Fruit fly (Drosophila melanogaster) whole organism, embryonic: ENCODE data around the gene CG18577.

Source experiments
- Asciz ChIP-seq: fragments of 200-800 bp; sonication (Bioruptor generic); optimal IDR thresholded peaks from 2 replicates; lab custom pipeline; 2017; ENCODE audit warnings: missing biosample characterization, mild to moderate bottlenecking, missing genetic modification characterization, missing genetic modification reagents
- CG10654 ChIP-seq: fragments of 200-800 bp; sonication (Bioruptor generic); optimal IDR thresholded peaks from 2 replicates; lab custom pipeline; 2016; ENCODE audit warnings: missing biosample characterization, missing genetic modification characterization
- CG11456 ChIP-seq: fragments of 200-800 bp; sonication (Bioruptor generic); IDR thresholded peaks from 3 replicates; pipeline ENCODE4 v1.3.6; 2022; ENCODE audit warnings: missing biosample characterization, missing genetic modification characterization
- CG12391 ChIP-seq: fragments of 200-800 bp; sonication (Bioruptor generic); optimal IDR thresholded peaks from 3 replicates; lab custom pipeline; 2018; ENCODE audit warnings: missing biosample characterization, mild to moderate bottlenecking, missing genetic modification characterization, moderate library complexity
- CG15479 ChIP-seq: fragments of 200-800 bp; sonication (Bioruptor generic); optimal IDR thresholded peaks from 3 replicates; lab custom pipeline; 2019; ENCODE audit warnings: missing biosample characterization, mild to moderate bottlenecking, missing genetic modification characterization, moderate library complexity
- CG17385 ChIP-seq: fragments of 200-800 bp; sonication (Bioruptor generic); optimal IDR thresholded peaks from 3 replicates; lab custom pipeline; 2018; ENCODE audit warnings: missing biosample characterization, mild to moderate bottlenecking, missing genetic modification characterization
- CG17568 ChIP-seq: fragments of 200-800 bp; sonication (Bioruptor generic); optimal IDR thresholded peaks from 2 replicates; lab custom pipeline; 2018; ENCODE audit warnings: missing biosample characterization, mild to moderate bottlenecking, missing genetic modification characterization, moderate library complexity
- CG18599 ChIP-seq: fragments of 200-800 bp; sonication (Bioruptor generic); optimal IDR thresholded peaks from 3 replicates; lab custom pipeline; 2017; ENCODE audit warnings: missing biosample characterization, missing genetic modification characterization, mild to moderate bottlenecking, moderate library complexity, missing genetic modification reagents
- CG2889 ChIP-seq: fragments of 200-800 bp; sonication (Bioruptor generic); IDR thresholded peaks from 3 replicates; pipeline ENCODE4 v1.3.6; 2022; ENCODE audit warnings: missing biosample characterization, missing genetic modification characterization
- CG3847 ChIP-seq: fragments of 200-800 bp; sonication (Bioruptor generic); IDR thresholded peaks from 2 replicates; pipeline ENCODE4 v1.3.6; 2022; ENCODE audit warnings: missing biosample characterization, missing genetic modification characterization
- CG5245 ChIP-seq: fragments of 200-800 bp; sonication (Bioruptor generic); optimal IDR thresholded peaks from 3 replicates; lab custom pipeline; 2016; ENCODE audit warnings: missing biosample characterization, missing genetic modification characterization
- CG6175 ChIP-seq: fragments of 200-800 bp; sonication (Bioruptor generic); IDR thresholded peaks from 3 replicates; pipeline ENCODE4 v1.3.6; 2022; ENCODE audit warnings: missing biosample characterization, missing genetic modification characterization
- CG7987 ChIP-seq: fragments of 200-800 bp; sonication (Bioruptor generic); optimal IDR thresholded peaks from 2 replicates; lab custom pipeline; 2018; ENCODE audit warnings: missing biosample characterization, mild to moderate bottlenecking, missing genetic modification characterization, moderate library complexity
- CG8290 ChIP-seq, 3 experiments: fragments of 200-800 bp; sonication (Bioruptor generic); optimal IDR thresholded peaks; 2 replicates each; lab custom pipeline; 2016 to 2019; ENCODE audit warnings: missing biosample characterization in 3 of 3, missing genetic modification characterization in 3 of 3, mild to moderate bottlenecking in 2 of 3, moderate library complexity in 1 of 3
- CG9609 ChIP-seq: fragments of 200-800 bp; sonication (Bioruptor generic); optimal IDR thresholded peaks from 3 replicates; lab custom pipeline; 2016; ENCODE audit warnings: missing biosample characterization, missing genetic modification characterization
- Drgx ChIP-seq: fragments of 200-800 bp; sonication (Bioruptor generic); IDR thresholded peaks from 2 replicates; pipeline ENCODE4 v1.3.6; 2022; ENCODE audit warnings: missing biosample characterization, missing genetic modification characterization
- H15 ChIP-seq: fragments of 200-800 bp; sonication (Bioruptor generic); IDR thresholded peaks from 3 replicates; pipeline ENCODE4 v1.3.6; 2022; ENCODE audit warnings: missing biosample characterization, missing genetic modification characterization
- HLH4C ChIP-seq: fragments of 200-800 bp; sonication (Bioruptor generic); IDR thresholded peaks from 3 replicates; pipeline ENCODE4 v1.3.6; 2022; ENCODE audit warnings: missing biosample characterization, missing genetic modification characterization; ENCODE audit not compliant: partially characterized antibody
- Hey ChIP-seq: fragments of 200-800 bp; sonication (Bioruptor generic); optimal IDR thresholded peaks from 3 replicates; lab custom pipeline; 2018; ENCODE audit warnings: missing biosample characterization, mild to moderate bottlenecking, missing genetic modification characterization
- HmgZ ChIP-seq: fragments of 200-800 bp; sonication (Bioruptor generic); optimal IDR thresholded peaks from 2 replicates; lab custom pipeline; 2018; ENCODE audit warnings: missing biosample characterization, mild to moderate bottlenecking, missing genetic modification characterization
- Hmr ChIP-seq: fragments of 200-800 bp; sonication (Bioruptor generic); optimal IDR thresholded peaks from 3 replicates; lab custom pipeline; 2017; ENCODE audit warnings: mild to moderate bottlenecking, missing biosample characterization, missing genetic modification reagents, missing genetic modification characterization
- Hsf ChIP-seq: fragments of 200-800 bp; sonication (Bioruptor generic); optimal IDR thresholded peaks from 3 replicates; lab custom pipeline; 2016; ENCODE audit warnings: missing biosample characterization, missing genetic modification characterization
- Trl ChIP-seq, 3 experiments: fragments of >200 bp in 2 of 3; fragments of 200-800 bp in 1 of 3; sonication (Bioruptor generic) in 1 of 3; optimal IDR thresholded peaks; 2 replicates in 1 of 3; 3 replicates in 2 of 3; lab custom pipeline; 2016 to 2017; ENCODE audit warnings: missing biosample characterization in 1 of 3, missing genetic modification characterization in 1 of 3
- Xrp1 ChIP-seq: fragments of 200-800 bp; sonication (Bioruptor generic); IDR thresholded peaks from 2 replicates; pipeline ENCODE4 v1.3.6; 2022; ENCODE audit warnings: missing biosample characterization, missing genetic modification characterization
- amos ChIP-seq: fragments of 200-800 bp; sonication (Bioruptor generic); IDR thresholded peaks from 2 replicates; pipeline ENCODE4 v1.3.6; 2022; ENCODE audit warnings: missing biosample characterization, missing genetic modification characterization; ENCODE audit not compliant: partially characterized antibody
- ase ChIP-seq: fragments of 200-800 bp; sonication (Bioruptor generic); IDR thresholded peaks from 3 replicates; pipeline ENCODE4 v1.3.6; 2022; ENCODE audit warnings: missing biosample characterization, missing genetic modification characterization
- bbx ChIP-seq: fragments of 200-800 bp; sonication (Bioruptor generic); IDR thresholded peaks from 2 replicates; pipeline ENCODE4 v1.3.6; 2022; ENCODE audit warnings: missing biosample characterization, missing genetic modification characterization; ENCODE audit not compliant: partially characterized antibody
- cg ChIP-seq: fragments of 200-800 bp; sonication (Bioruptor generic); optimal IDR thresholded peaks from 3 replicates; lab custom pipeline; 2019; ENCODE audit warnings: missing biosample characterization, mild to moderate bottlenecking, missing genetic modification characterization, moderate library complexity
- chinmo ChIP-seq: fragments of 200-800 bp; sonication (Bioruptor generic); IDR thresholded peaks from 4 replicates; pipeline ENCODE4 v1.3.6; 2022; ENCODE audit warnings: missing biosample characterization, missing genetic modification characterization; ENCODE audit not compliant: partially characterized antibody
- crol ChIP-seq: fragments of 200-800 bp; sonication (Bioruptor generic); IDR thresholded peaks from 2 replicates; pipeline ENCODE4 v1.3.6; 2022; ENCODE audit warnings: missing biosample characterization, missing genetic modification characterization
- dpn ChIP-seq, 2 experiments: fragments of 200-800 bp; sonication (Bioruptor generic); optimal IDR thresholded peaks; 3 replicates each; lab custom pipeline; 2016; ENCODE audit warnings: missing biosample characterization in 2 of 2, missing genetic modification characterization in 2 of 2
- ftz-f1 ChIP-seq: fragments of 200-800 bp; sonication (Bioruptor generic); optimal IDR thresholded peaks from 2 replicates; lab custom pipeline; 2016; ENCODE audit warnings: missing biosample characterization, missing genetic modification characterization
- ken ChIP-seq: fragments of 200-800 bp; sonication (Bioruptor generic); IDR thresholded peaks from 3 replicates; pipeline ENCODE4 v1.3.6; 2022; ENCODE audit warnings: missing biosample characterization, missing genetic modification characterization
- kni ChIP-seq: fragments of 200-800 bp; sonication (Bioruptor generic); optimal IDR thresholded peaks from 3 replicates; lab custom pipeline; 2017; ENCODE audit warnings: mild to moderate bottlenecking, missing biosample characterization, missing genetic modification reagents, missing genetic modification characterization
- nmo ChIP-seq: fragments of 200-800 bp; sonication (Bioruptor generic); optimal IDR thresholded peaks from 2 replicates; lab custom pipeline; 2018; ENCODE audit warnings: missing biosample characterization, mild to moderate bottlenecking, missing genetic modification characterization, moderate library complexity
- pan ChIP-seq, 4 experiments: fragments of >200 bp in 3 of 4; fragments of 200-800 bp in 1 of 4; sonication (Bioruptor generic) in 1 of 4; optimal IDR thresholded peaks in 3 of 4; IDR thresholded peaks in 1 of 4; 2 replicates each; pipeline versions ENCODE4 v1.3.6 to Lab custom; 2017 to 2022; ENCODE audit warnings: missing biosample characterization in 2 of 4, missing genetic modification characterization in 2 of 4, mixed read lengths in 1 of 4
- row ChIP-seq: fragments of 200-800 bp; sonication (Bioruptor generic); IDR thresholded peaks from 3 replicates; pipeline ENCODE4 v1.3.6; 2022; ENCODE audit warnings: missing biosample characterization, missing genetic modification characterization
- run ChIP-seq: fragments of 200-800 bp; sonication (Bioruptor generic); optimal IDR thresholded peaks from 3 replicates; lab custom pipeline; 2018; ENCODE audit warnings: missing biosample characterization, mild to moderate bottlenecking, missing genetic modification characterization
- seq ChIP-seq: fragments of 200-800 bp; sonication (Bioruptor generic); IDR thresholded peaks from 2 replicates; pipeline ENCODE4 v1.3.6; 2022; ENCODE audit warnings: missing biosample characterization, missing genetic modification characterization
- sima ChIP-seq: fragments of 200-800 bp; sonication (Bioruptor generic); optimal IDR thresholded peaks from 2 replicates; lab custom pipeline; 2016; ENCODE audit warnings: missing biosample characterization, missing genetic modification characterization
- sisA ChIP-seq: fragments of 200-800 bp; sonication (Bioruptor generic); IDR thresholded peaks from 2 replicates; pipeline ENCODE4 v1.3.6; 2022; ENCODE audit warnings: missing biosample characterization, missing genetic modification characterization
- slbo ChIP-seq: fragments of 200-800 bp; sonication (Bioruptor generic); IDR thresholded peaks from 2 replicates; pipeline ENCODE4 v1.3.6; 2022; ENCODE audit warnings: missing biosample characterization, missing genetic modification characterization
- sob ChIP-seq: fragments of 200-800 bp; sonication (Bioruptor generic); IDR thresholded peaks from 2 replicates; pipeline ENCODE4 v1.3.6; 2022; ENCODE audit warnings: missing biosample characterization, missing genetic modification characterization
- sr ChIP-seq: fragments of 200-800 bp; sonication (Bioruptor generic); IDR thresholded peaks from 3 replicates; pipeline ENCODE4 v1.3.6; 2022; ENCODE audit warnings: missing biosample characterization, missing genetic modification characterization
- tap ChIP-seq: fragments of 200-800 bp; optimal IDR thresholded peaks from 3 replicates; lab custom pipeline; 2019; ENCODE audit warnings: missing biosample characterization, mild to moderate bottlenecking, missing genetic modification characterization, moderate library complexity
- unpg ChIP-seq: fragments of 200-800 bp; sonication (Bioruptor generic); optimal IDR thresholded peaks from 3 replicates; lab custom pipeline; 2018; ENCODE audit warnings: missing biosample characterization, mild to moderate bottlenecking, missing genetic modification characterization, moderate library complexity

CG18577 gene

dm6 chr3R:11197389-11197716 lies 1.5 kb downstream of the CG18577 start, which contains the start of gene cu (continued):
- TF ChIP-seq unpg (GFP tag; lab: Kevin White, UChicago) (no peak), sisA (GFP tag; lab: Robert Waterston, UW) (no peak), Asciz (GFP tag; lab: Kevin White, UChicago) (no peak), Hsf (GFP tag; lab: Kevin White, UChicago) (no peak), ken (GFP tag; lab: Robert Waterston, UW) (no peak), sr (GFP tag; lab: Robert Waterston, UW) (peak; percentile 6), kni (GFP tag; lab: Kevin White, UChicago) (no peak), bbx (GFP tag; lab: Robert Waterston, UW) (peak; percentile 13; the same call in 1 of the 2 replicates)
- TF ChIP-seq, all 482 proteins: peak for 15

dm6 chr3R:11198062-11198472 lies 2.2 kb downstream of the CG18577 start:
- TF ChIP-seq CG17568 (no peak), H15 (no peak), ase (no peak), Drgx (GFP tag; lab: Robert Waterston, UW) (peak; percentile 47; the same call in 1 of the 2 replicates), nmo (GFP tag; lab: Kevin White, UChicago) (no peak), Asciz (GFP tag; lab: Kevin White, UChicago) (peak; percentile 15), Hey (peak; percentile 46), CG17385 (peak; percentile 3), seq (GFP tag; lab: Robert Waterston, UW) (no peak), CG7987 (GFP tag; lab: Kevin White, UChicago) (peak; percentile 23), sob (GFP tag; lab: Robert Waterston, UW) (peak; percentile 51; the same call in 1 of the 2 replicates), sisA (GFP tag; lab: Robert Waterston, UW) (no peak), CG5245 (GFP tag; lab: Kevin White, UChicago) (no peak), slbo (GFP tag; lab: Robert Waterston, UW) (peak; percentile 39), CG6175 (GFP tag; lab: Robert Waterston, UW) (0 out of 3 replicates have a peak, but pooled peaks have one; percentile 23), CG2889 (GFP tag; lab: Robert Waterston, UW) (no peak), CG18599 (GFP tag; lab: Kevin White, UChicago) (peak; percentile 21), Trl (optimal IDR thresholded peaks at IDR 0.05; lab: Kevin White, UChicago) (peak; percentile 48 to 70), Trl (GFP tag; optimal IDR thresholded peaks at IDR 0.05; lab: Kevin White, UChicago) (no peak), CG11456 (GFP tag; lab: Robert Waterston, UW) (no peak), cg (peak; percentile 25), amos (GFP tag; lab: Robert Waterston, UW) (no peak), crol (GFP tag; lab: Robert Waterston, UW) (peak; percentile 99), run (tag; lab: Kevin White, UChicago) (peak; percentile 53), CG10654 (GFP tag; lab: Kevin White, UChicago) (no peak), chinmo (GFP tag; lab: Robert Waterston, UW) (peak; percentile 87; the same call in 1 of the 4 replicates), dpn (GFP tag; optimal IDR thresholded peaks at IDR 0.05; lab: Kevin White, UChicago) (peak; percentile 19 to 27), HmgZ (tag; lab: Kevin White, UChicago) (peak; percentile 52), sima (GFP tag; lab: Kevin White, UChicago) (no peak), CG8290 (GFP tag; optimal IDR thresholded peaks at IDR 0.05; lab: Kevin White, UChicago) (no peak), CG8290 (tag; optimal IDR thresholded peaks at IDR 0.05; lab: Kevin White, UChicago) (peak in 1 of 2 experiments; percentile 72), CG15479 (no peak), CG3847 (GFP tag; lab: Robert Waterston, UW) (no peak), CG12391 (tag; lab: Kevin White, UChicago) (no peak), CG9609 (GFP tag; lab: Kevin White, UChicago) (no peak), ftz-f1 (GFP tag; lab: Kevin White, UChicago) (peak; percentile 54), tap (tag; lab: Kevin White, UChicago) (no peak), Xrp1 (GFP tag; lab: Robert Waterston, UW) (peak; percentile 46; the same call in 1 of the 2 replicates), pan (optimal IDR thresholded peaks at IDR 0.05; lab: Kevin White, UChicago) (no peak), pan (GFP tag; optimal IDR thresholded peaks at IDR 0.05 in 1 of 2, IDR thresholded peaks at IDR 0.05 in 1 of 2) (peak in 1 of 2 experiments; percentile 39), row (peak; percentile 70), HLH4C (0 out of 3 replicates have a peak, but pooled peaks have one; percentile 12), Hmr (GFP tag; lab: Kevin White, UChicago) (peak; percentile 17)
